Fruit fly (Drosophila melanogaster): ENCODE measurements around the gene ND-B14.5A.

DNA sequence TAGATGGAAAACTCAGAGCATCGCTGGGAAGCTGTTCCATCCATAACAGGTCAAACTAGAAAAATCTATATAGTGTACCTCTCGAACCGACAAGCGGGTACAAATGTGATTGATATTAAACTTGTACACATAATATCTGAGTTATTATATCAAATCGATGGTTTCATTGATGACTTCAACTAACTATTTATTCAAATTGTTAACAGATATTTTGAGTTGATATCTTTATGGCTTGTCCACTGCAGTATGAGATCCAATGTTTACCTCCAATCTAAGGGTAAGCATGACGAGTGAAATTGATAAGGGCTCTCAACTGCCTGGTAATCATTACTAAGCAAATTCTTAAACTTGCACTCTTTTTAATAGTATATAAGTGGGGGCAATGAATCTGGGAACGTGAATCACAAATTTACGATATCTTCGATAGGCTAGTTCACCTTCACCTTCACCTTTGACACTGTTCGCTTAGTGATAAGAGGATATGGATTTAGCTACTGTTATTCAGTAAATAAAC is 3.7 kb downstream of the ND-B14.5A start, which contains the start of gene Cyp4d2:
- no peak for TF ChIP-seq H2.0 (GFP tag; IDR thresholded peaks at IDR 0.05)
- no peak for TF ChIP-seq crp (GFP tag; optimal IDR thresholded peaks at IDR 0.05)
- TF ChIP-seq CG34224 (GFP tag; IDR thresholded peaks at IDR 0.05; ENCODE audit: partially characterized antibody), result no peak
- no peak for TF ChIP-seq lola (GFP tag; optimal IDR thresholded peaks at IDR 0.05)
- no peak for TF ChIP-seq twi (tag; optimal IDR thresholded peaks at IDR 0.05)
- no peak for TF ChIP-seq jing (GFP tag; optimal IDR thresholded peaks at IDR 0.05)
- TF ChIP-seq BtbVII (GFP tag; optimal IDR thresholded peaks at IDR 0.05), result no peak
